Fruit fly (Drosophila melanogaster) whole organism, embryonic: ENCODE results near the gene msn.
A peak's percentile ranks its signal among the peaks of the same experiment; 100 is the strongest.

Experiments used
- Ada2b ChIP-seq: fragments of 200-800 bp; sonication (Bioruptor generic); IDR thresholded peaks from 2 replicates; pipeline ENCODE4 v1.3.6; 2022; ENCODE audit warnings: missing biosample characterization, missing genetic modification characterization
- Bgb ChIP-seq: fragments of 200-800 bp; sonication (Bioruptor generic); IDR thresholded peaks from 2 replicates; pipeline ENCODE4 v1.3.6; 2022; ENCODE audit warnings: missing biosample characterization, missing genetic modification characterization; ENCODE audit not compliant: partially characterized antibody
- CG10654 ChIP-seq: fragments of 200-800 bp; sonication (Bioruptor generic); optimal IDR thresholded peaks from 2 replicates; lab custom pipeline; 2016; ENCODE audit warnings: missing biosample characterization, missing genetic modification characterization
- CG10979 ChIP-seq: fragments of 200-800 bp; sonication (Bioruptor generic); optimal IDR thresholded peaks from 2 replicates; lab custom pipeline; 2018; ENCODE audit warnings: missing biosample characterization, mild to moderate bottlenecking, missing genetic modification characterization, moderate library complexity
- CG11398 ChIP-seq: fragments of 200-800 bp; sonication (Bioruptor generic); optimal IDR thresholded peaks from 2 replicates; lab custom pipeline; 2016; ENCODE audit warnings: missing biosample characterization, missing genetic modification characterization
- CG12299 ChIP-seq: fragments of 200-800 bp; sonication (Bioruptor generic); optimal IDR thresholded peaks from 2 replicates; lab custom pipeline; 2018; ENCODE audit warnings: missing biosample characterization, mild to moderate bottlenecking, missing genetic modification characterization
- CG14014 ChIP-seq: fragments of 200-800 bp; sonication (Bioruptor generic); IDR thresholded peaks from 2 replicates; pipeline ENCODE4 v1.3.6; 2022; ENCODE audit warnings: missing biosample characterization, missing genetic modification characterization
- CG17829 ChIP-seq: fragments of 200-800 bp; optimal IDR thresholded peaks from 2 replicates; lab custom pipeline; 2019; ENCODE audit warnings: missing biosample characterization, mild to moderate bottlenecking, missing genetic modification characterization, moderate library complexity
- CG18262 ChIP-seq: fragments of 200-800 bp; optimal IDR thresholded peaks from 3 replicates; lab custom pipeline; 2019; ENCODE audit warnings: missing biosample characterization, mild to moderate bottlenecking, missing genetic modification characterization, moderate library complexity
- CG2120 ChIP-seq: fragments of 200-800 bp; sonication (Bioruptor generic); optimal IDR thresholded peaks from 3 replicates; lab custom pipeline; 2016; ENCODE audit warnings: missing biosample characterization, missing genetic modification characterization
- CG3163 ChIP-seq: fragments of 200-800 bp; sonication (Bioruptor generic); optimal IDR thresholded peaks from 3 replicates; lab custom pipeline; 2016; ENCODE audit warnings: missing biosample characterization, missing genetic modification characterization
- CG4617 ChIP-seq: fragments of 200-800 bp; sonication (Bioruptor generic); optimal IDR thresholded peaks from 3 replicates; lab custom pipeline; 2016; ENCODE audit warnings: missing biosample characterization, missing genetic modification characterization, borderline replicate concordance
- CG5180 ChIP-seq: fragments of 200-800 bp; sonication (Bioruptor generic); optimal IDR thresholded peaks from 3 replicates; lab custom pipeline; 2017; ENCODE audit warnings: missing biosample characterization, missing genetic modification characterization, mild to moderate bottlenecking, moderate library complexity, missing genetic modification reagents
- CG6654 ChIP-seq: fragments of 200-800 bp; sonication (Bioruptor generic); optimal IDR thresholded peaks from 2 replicates; lab custom pipeline; 2017; ENCODE audit warnings: missing biosample characterization, mild to moderate bottlenecking, missing genetic modification characterization
- CG7372 ChIP-seq: fragments of 200-800 bp; sonication (Bioruptor generic); IDR thresholded peaks from 2 replicates; pipeline ENCODE4 v1.3.6; 2022; ENCODE audit warnings: missing biosample characterization, missing genetic modification characterization
- CG7928 ChIP-seq: fragments of 200-800 bp; sonication (Bioruptor generic); optimal IDR thresholded peaks from 2 replicates; lab custom pipeline; 2017; ENCODE audit warnings: missing biosample characterization, mild to moderate bottlenecking, missing genetic modification characterization
- CG9817 ChIP-seq: fragments of 200-800 bp; sonication (Bioruptor generic); optimal IDR thresholded peaks from 2 replicates; lab custom pipeline; 2018; ENCODE audit warnings: missing biosample characterization, mild to moderate bottlenecking, missing genetic modification characterization, moderate library complexity
- CG9876 ChIP-seq: fragments of 200-800 bp; sonication (Bioruptor generic); optimal IDR thresholded peaks from 2 replicates; lab custom pipeline; 2016; ENCODE audit warnings: missing biosample characterization, missing genetic modification characterization
- CTCF ChIP-seq: fragments of 200-800 bp; sonication (Bioruptor generic); optimal IDR thresholded peaks from 2 replicates; lab custom pipeline; 2017; ENCODE audit warnings: missing biosample characterization, mild to moderate bottlenecking, missing genetic modification characterization, moderate library complexity
- Doc3 ChIP-seq: fragments of 200-800 bp; sonication (Bioruptor generic); IDR thresholded peaks from 3 replicates; pipeline ENCODE4 v1.3.6; 2022; ENCODE audit warnings: missing biosample characterization, missing genetic modification characterization; ENCODE audit not compliant: partially characterized antibody
- Dref ChIP-seq: fragments of 200-800 bp; sonication (Bioruptor generic); IDR thresholded peaks from 2 replicates; pipeline ENCODE4 v1.3.6; 2022; ENCODE audit warnings: missing biosample characterization, missing genetic modification characterization
- Drgx ChIP-seq: fragments of 200-800 bp; sonication (Bioruptor generic); IDR thresholded peaks from 2 replicates; pipeline ENCODE4 v1.3.6; 2022; ENCODE audit warnings: missing biosample characterization, missing genetic modification characterization
- E2f1 ChIP-seq: fragments of 200-800 bp; sonication (Bioruptor generic); IDR thresholded peaks from 2 replicates; pipeline ENCODE4 v1.3.6; 2022; ENCODE audit warnings: missing biosample characterization, missing genetic modification characterization
- Ets65A ChIP-seq: fragments of 200-800 bp; sonication (Bioruptor generic); peaks from one replicate; lab custom pipeline; 2016; ENCODE audit warnings: missing biosample characterization, missing genetic modification characterization
- HLH54F ChIP-seq: fragments of 200-800 bp; sonication (Bioruptor generic); optimal IDR thresholded peaks from 3 replicates; lab custom pipeline; 2016; ENCODE audit warnings: missing biosample characterization, missing genetic modification characterization
- Hand ChIP-seq: fragments of 200-800 bp; sonication (Bioruptor generic); optimal IDR thresholded peaks from 2 replicates; lab custom pipeline; 2017; ENCODE audit warnings: mild to moderate bottlenecking, missing biosample characterization, missing genetic modification reagents, missing genetic modification characterization
- Hr51 ChIP-seq, 2 experiments: fragments of 200-800 bp; sonication (Bioruptor generic); optimal IDR thresholded peaks; 2 replicates in 1 of 2; 3 replicates in 1 of 2; lab custom pipeline; 2016 to 2018; ENCODE audit warnings: missing biosample characterization in 2 of 2, missing genetic modification characterization in 2 of 2, mild to moderate bottlenecking in 1 of 2, moderate library complexity in 1 of 2
- Hr78 ChIP-seq, 2 experiments: fragments of 200-800 bp in 1 of 2; fragments of >200 bp in 1 of 2; sonication (Bioruptor generic) in 1 of 2; optimal IDR thresholded peaks; 2 replicates each; lab custom pipeline; 2017 to 2019; ENCODE audit warnings: missing biosample characterization in 2 of 2, missing genetic modification characterization in 2 of 2, mild to moderate bottlenecking in 1 of 2, moderate library complexity in 1 of 2
- Med ChIP-seq: fragments of 200-800 bp; sonication (Bioruptor generic); peaks from one replicate; lab custom pipeline; 2016; ENCODE audit warnings: missing biosample characterization, missing genetic modification characterization, mild to moderate bottlenecking, inconsistent platforms, moderate library complexity
- Mes4 ChIP-seq: fragments of 200-800 bp; sonication (Bioruptor generic); optimal IDR thresholded peaks from 2 replicates; lab custom pipeline; 2016; ENCODE audit warnings: missing biosample characterization, missing genetic modification characterization
- Myb ChIP-seq: fragments of 200-800 bp; sonication (Bioruptor generic); optimal IDR thresholded peaks from 2 replicates; lab custom pipeline; 2016; ENCODE audit warnings: missing biosample characterization, missing genetic modification characterization
- NC2α ChIP-seq: fragments of 200-800 bp; sonication (Bioruptor generic); optimal IDR thresholded peaks from 2 replicates; lab custom pipeline; 2016; ENCODE audit warnings: missing biosample characterization, missing genetic modification characterization
- Oli ChIP-seq: fragments of 200-800 bp; sonication (Bioruptor generic); optimal IDR thresholded peaks from 2 replicates; lab custom pipeline; 2018; ENCODE audit warnings: missing biosample characterization, mild to moderate bottlenecking, missing genetic modification characterization, moderate library complexity
- Sry-δ ChIP-seq: fragments of 200-800 bp; sonication (Bioruptor generic); optimal IDR thresholded peaks from 2 replicates; lab custom pipeline; 2016; ENCODE audit warnings: missing biosample characterization, missing genetic modification characterization
- Xrp1 ChIP-seq: fragments of 200-800 bp; sonication (Bioruptor generic); IDR thresholded peaks from 2 replicates; pipeline ENCODE4 v1.3.6; 2022; ENCODE audit warnings: missing biosample characterization, missing genetic modification characterization
- aop ChIP-seq: fragments of 200-800 bp; sonication (Bioruptor generic); IDR thresholded peaks from 2 replicates; pipeline ENCODE4 v1.3.6; 2022; ENCODE audit warnings: missing biosample characterization, missing genetic modification characterization
- ara ChIP-seq: fragments of 200-800 bp; sonication (Bioruptor generic); IDR thresholded peaks from 2 replicates; pipeline ENCODE4 v1.3.6; 2022; ENCODE audit warnings: missing biosample characterization, missing genetic modification characterization
- az2 ChIP-seq: fragments of 200-800 bp; sonication (Bioruptor generic); optimal IDR thresholded peaks from 3 replicates; lab custom pipeline; 2016; ENCODE audit warnings: missing biosample characterization, missing genetic modification characterization
- chn ChIP-seq: fragments of 200-800 bp; sonication (Bioruptor generic); optimal IDR thresholded peaks from 2 replicates; lab custom pipeline; 2016; ENCODE audit warnings: missing biosample characterization, missing genetic modification characterization
- da ChIP-seq: fragments of 200-800 bp; sonication (Bioruptor generic); optimal IDR thresholded peaks from 2 replicates; lab custom pipeline; 2016; ENCODE audit warnings: missing biosample characterization, missing genetic modification characterization
- dimm ChIP-seq: fragments of 200-800 bp; sonication (Bioruptor generic); IDR thresholded peaks from 2 replicates; pipeline ENCODE4 v1.3.6; 2022; ENCODE audit warnings: missing biosample characterization, missing genetic modification characterization
- grn ChIP-seq: fragments of 200-800 bp; sonication (Bioruptor generic); optimal IDR thresholded peaks from 3 replicates; lab custom pipeline; 2017; ENCODE audit warnings: missing biosample characterization, missing genetic modification characterization
- gsb-n ChIP-seq: fragments of 200-800 bp; sonication (Bioruptor generic); optimal IDR thresholded peaks from 3 replicates; lab custom pipeline; 2018; ENCODE audit warnings: missing biosample characterization, mild to moderate bottlenecking, missing genetic modification characterization
- kay ChIP-seq: fragments of 200-800 bp; sonication (Bioruptor generic); optimal IDR thresholded peaks from 2 replicates; lab custom pipeline; 2016; ENCODE audit warnings: missing biosample characterization, missing genetic modification characterization
- mld ChIP-seq: fragments of 200-800 bp; sonication (Bioruptor generic); IDR thresholded peaks from 3 replicates; pipeline ENCODE4 v1.3.6; 2022; ENCODE audit warnings: missing biosample characterization, missing genetic modification characterization; ENCODE audit not compliant: partially characterized antibody
- onecut ChIP-seq: fragments of 200-800 bp; sonication (Bioruptor generic); IDR thresholded peaks from 2 replicates; pipeline ENCODE4 v1.3.6; 2022; ENCODE audit warnings: missing biosample characterization, missing genetic modification characterization
- pros ChIP-seq: fragments of 200-800 bp; sonication (Bioruptor generic); optimal IDR thresholded peaks from 3 replicates; lab custom pipeline; 2019; ENCODE audit warnings: missing biosample characterization, mild to moderate bottlenecking, missing genetic modification characterization, moderate library complexity
- tap ChIP-seq: fragments of 200-800 bp; optimal IDR thresholded peaks from 3 replicates; lab custom pipeline; 2019; ENCODE audit warnings: missing biosample characterization, mild to moderate bottlenecking, missing genetic modification characterization, moderate library complexity
- tll ChIP-seq, 2 experiments: fragments of 200-800 bp in 1 of 2; fragments of >200 bp in 1 of 2; sonication (Bioruptor generic) in 1 of 2; optimal IDR thresholded peaks; 2 replicates each; lab custom pipeline; 2017 to 2019; ENCODE audit warnings: missing biosample characterization in 2 of 2, missing genetic modification characterization in 2 of 2, mild to moderate bottlenecking in 1 of 2, moderate library complexity in 1 of 2
- wor ChIP-seq: fragments of 200-800 bp; sonication (Bioruptor generic); IDR thresholded peaks from 2 replicates; pipeline ENCODE4 v1.3.6; 2022; ENCODE audit warnings: missing biosample characterization, missing genetic modification characterization
- z ChIP-seq: fragments of 200-800 bp; sonication (Bioruptor generic); IDR thresholded peaks from 3 replicates; pipeline ENCODE4 v1.3.6; 2022; ENCODE audit warnings: missing biosample characterization, missing genetic modification characterization
- zen ChIP-seq: fragments of 200-800 bp; sonication (Bioruptor generic); optimal IDR thresholded peaks from 3 replicates; lab custom pipeline; 2018; ENCODE audit warnings: missing biosample characterization, mild to moderate bottlenecking, missing genetic modification characterization, moderate library complexity

msn gene

DNA sequence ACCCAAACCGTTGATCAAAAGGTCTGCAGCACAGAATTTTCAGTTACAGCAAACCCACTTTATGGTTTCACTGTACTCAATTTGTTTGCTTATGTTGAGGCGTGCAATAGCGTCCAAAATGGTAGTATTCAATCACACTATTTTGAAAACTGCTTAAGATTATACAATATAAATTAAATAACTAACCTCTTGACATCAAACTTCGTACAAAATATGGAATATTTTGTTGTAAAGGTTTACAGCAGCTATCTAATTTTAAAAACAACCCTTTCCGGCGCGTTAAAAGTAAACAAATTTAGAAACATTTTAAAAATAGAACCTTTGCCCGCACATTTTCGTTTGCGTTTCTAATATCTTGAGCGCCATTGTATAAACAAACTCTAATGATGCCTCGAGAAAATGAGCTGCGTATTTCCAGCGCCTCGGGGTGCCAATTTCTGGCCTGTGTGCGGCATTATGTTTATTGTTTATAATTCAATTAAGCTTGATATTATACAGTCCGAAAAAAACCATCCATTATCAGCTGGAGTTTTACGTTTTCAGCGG is 4.5 kb upstream of the msn start (continued):
- no peak for TF ChIP-seq aop (GFP tag; lab: Robert Waterston, UW)
- no peak for TF ChIP-seq CG5180 (GFP tag; lab: Kevin White, UChicago)
- no peak for TF ChIP-seq dimm
- TF ChIP-seq Doc3 = no peak
- no peak for TF ChIP-seq CG10654 (GFP tag; lab: Kevin White, UChicago)
- TF ChIP-seq CG11398 (GFP tag; lab: Kevin White, UChicago) = no peak
- TF ChIP-seq chn (GFP tag; lab: Kevin White, UChicago) = no peak
- TF ChIP-seq Myb (GFP tag; lab: Kevin White, UChicago) = peak; percentile 4
- TF ChIP-seq CG3163 (GFP tag; lab: Kevin White, UChicago) = no peak
- no peak for TF ChIP-seq tll (GFP tag; optimal IDR thresholded peaks at IDR 0.05; lab: Kevin White, UChicago)
- TF ChIP-seq CG4617 (GFP tag; lab: Kevin White, UChicago) = no peak
- TF ChIP-seq grn = no peak
- no peak for TF ChIP-seq Dref (GFP tag; lab: Robert Waterston, UW)
- TF ChIP-seq pros (GFP tag; lab: Kevin White, UChicago) = peak; percentile 19
- TF ChIP-seq CTCF (GFP tag; lab: Kevin White, UChicago) = no peak
- no peak for TF ChIP-seq Hr78 (GFP tag; optimal IDR thresholded peaks at IDR 0.05; lab: Kevin White, UChicago)
- no peak for TF ChIP-seq CG9876 (GFP tag; lab: Kevin White, UChicago)
- no peak for TF ChIP-seq Drgx (GFP tag; lab: Robert Waterston, UW)
- TF ChIP-seq wor (GFP tag; lab: Robert Waterston, UW) = no peak
- peak; percentile 22 for TF ChIP-seq Xrp1
- peak; percentile 13 for TF ChIP-seq zen (tag; lab: Kevin White, UChicago)
- TF ChIP-seq Mes4 (GFP tag; lab: Kevin White, UChicago) = peak; percentile 25
- TF ChIP-seq CG7928 (GFP tag; lab: Kevin White, UChicago) = no peak
- TF ChIP-seq CG17829 = peak; percentile 33
- no peak for TF ChIP-seq mld
- TF ChIP-seq CG10979 = peak; percentile 13
- peak; percentile 18 for TF ChIP-seq az2 (GFP tag; lab: Kevin White, UChicago)
- no peak; the same call in 1 of the 2 replicates for TF ChIP-seq onecut (GFP tag; lab: Robert Waterston, UW)
- no peak for TF ChIP-seq HLH54F (GFP tag; lab: Kevin White, UChicago)
- TF ChIP-seq z (GFP tag; lab: Robert Waterston, UW) = no peak
- peak; percentile 26; the same call in 1 of the 2 replicates for TF ChIP-seq ara (GFP tag; lab: Robert Waterston, UW)
- TF ChIP-seq Ets65A = no peak
- no peak for TF ChIP-seq CG12299 (tag; lab: Kevin White, UChicago)
- TF ChIP-seq CG18262 (tag; lab: Kevin White, UChicago) = peak; percentile 68
- no peak for TF ChIP-seq Hand (GFP tag; lab: Kevin White, UChicago)
- TF ChIP-seq CG7372 = no peak
- TF ChIP-seq CG6654 (GFP tag; lab: Kevin White, UChicago) = no peak
- no peak for TF ChIP-seq kay (GFP tag; lab: Kevin White, UChicago)
- TF ChIP-seq tap = no peak
- TF ChIP-seq Sry-δ (GFP tag; lab: Kevin White, UChicago) = no peak
- TF ChIP-seq da (GFP tag; lab: Kevin White, UChicago) = no peak
- TF ChIP-seq Oli (tag; lab: Kevin White, UChicago) = no peak
- TF ChIP-seq Med (GFP tag; lab: Kevin White, UChicago) = peak; percentile 36
- TF ChIP-seq E2f1 (GFP tag; lab: Robert Waterston, UW) = no peak
- peak; percentile 4 for TF ChIP-seq CG2120 (GFP tag; lab: Kevin White, UChicago)
- TF ChIP-seq Ada2b (GFP tag; lab: Robert Waterston, UW) = peak; percentile 8; the same call in 1 of the 2 replicates
- TF ChIP-seq Bgb (GFP tag; lab: Robert Waterston, UW) = no peak
- TF ChIP-seq CG14014 (GFP tag; lab: Robert Waterston, UW) = no peak
- peak in 1 of 2 experiments; percentile 3 for TF ChIP-seq Hr51 (GFP tag; optimal IDR thresholded peaks at IDR 0.05; lab: Kevin White, UChicago)
- no peak for TF ChIP-seq CG9817 (tag; lab: Kevin White, UChicago)
- TF ChIP-seq gsb-n (tag; lab: Kevin White, UChicago) = no peak
- no peak for TF ChIP-seq NC2α
